Fruit fly (Drosophila melanogaster) whole organism, prepupa: ENCODE results near the gene CG32137.
A peak's percentile ranks its signal among the peaks of the same experiment; 100 is the strongest.

Source experiments
- Blimp-1 ChIP-seq: fragments of 200-800 bp; sonication (Bioruptor generic); optimal IDR thresholded peaks from 3 replicates; lab custom pipeline; 2017; ENCODE audit warnings: missing biosample characterization, missing genetic modification characterization, mild to moderate bottlenecking, moderate library complexity, missing genetic modification reagents
- CG10631 ChIP-seq: fragments of 200-800 bp; sonication (Bioruptor generic); optimal IDR thresholded peaks from 2 replicates; lab custom pipeline; 2016; ENCODE audit warnings: missing biosample characterization, missing genetic modification characterization
- CG10669 ChIP-seq: fragments of 200-800 bp; sonication (Bioruptor generic); optimal IDR thresholded peaks from 3 replicates; lab custom pipeline; 2018; ENCODE audit warnings: missing biosample characterization, mild to moderate bottlenecking, missing genetic modification characterization, moderate library complexity
- CG11294 ChIP-seq: fragments of 200-800 bp; sonication (Bioruptor generic); IDR thresholded peaks from 2 replicates; pipeline ENCODE4 v1.3.6; 2022; ENCODE audit warnings: missing biosample characterization, missing genetic modification characterization
- CG11762 ChIP-seq: fragments of 200-800 bp; sonication (Bioruptor generic); optimal IDR thresholded peaks from 3 replicates; lab custom pipeline; 2016; ENCODE audit warnings: missing biosample characterization, missing genetic modification characterization; ENCODE audit not compliant: insufficient read depth
- CG11902 ChIP-seq: fragments of 200-800 bp; sonication (Bioruptor generic); optimal IDR thresholded peaks from 3 replicates; lab custom pipeline; 2016; ENCODE audit warnings: missing biosample characterization, missing genetic modification characterization
- CG15336 ChIP-seq: fragments of 200-800 bp; sonication (Bioruptor generic); IDR thresholded peaks from 2 replicates; pipeline ENCODE4 v1.3.6; 2022; ENCODE audit warnings: missing biosample characterization, missing genetic modification characterization
- CG1621 ChIP-seq: fragments of 200-800 bp; sonication (Bioruptor generic); optimal IDR thresholded peaks from 3 replicates; lab custom pipeline; 2018; ENCODE audit warnings: missing biosample characterization, mild to moderate bottlenecking, missing genetic modification characterization
- CG16779 ChIP-seq: fragments of 200-800 bp; sonication (Bioruptor generic); optimal IDR thresholded peaks from 3 replicates; lab custom pipeline; 2017; ENCODE audit warnings: missing biosample characterization, mild to moderate bottlenecking, missing genetic modification characterization
- CG3032 ChIP-seq: fragments of 200-800 bp; optimal IDR thresholded peaks from 2 replicates; lab custom pipeline; 2019; ENCODE audit warnings: missing biosample characterization, mild to moderate bottlenecking, missing genetic modification characterization, moderate library complexity
- CG31627 ChIP-seq: fragments of 200-800 bp; sonication (Bioruptor generic); optimal IDR thresholded peaks from 3 replicates; lab custom pipeline; 2016; ENCODE audit warnings: missing biosample characterization, missing genetic modification characterization
- CG32006 ChIP-seq: fragments of 200-800 bp; sonication (Bioruptor generic); optimal IDR thresholded peaks from 3 replicates; lab custom pipeline; 2017; ENCODE audit warnings: missing biosample characterization, mild to moderate bottlenecking, missing genetic modification characterization
- CG34406 ChIP-seq: fragments of 200-800 bp; sonication (Bioruptor generic); optimal IDR thresholded peaks from 3 replicates; lab custom pipeline; 2016; ENCODE audit warnings: missing biosample characterization, missing genetic modification characterization
- CG3919 ChIP-seq: fragments of 200-800 bp; sonication (Bioruptor generic); optimal IDR thresholded peaks from 3 replicates; lab custom pipeline; 2016; ENCODE audit warnings: missing biosample characterization, missing genetic modification characterization
- CG6163 ChIP-seq: fragments of 200-800 bp; sonication (Bioruptor generic); IDR thresholded peaks from 3 replicates; pipeline ENCODE4 v1.3.6; 2022; ENCODE audit warnings: missing biosample characterization, missing genetic modification characterization
- CG6276 ChIP-seq: fragments of 200-800 bp; sonication (Bioruptor generic); optimal IDR thresholded peaks from 2 replicates; lab custom pipeline; 2017; ENCODE audit warnings: missing biosample characterization, mild to moderate bottlenecking, missing genetic modification characterization
- CG6808 ChIP-seq: fragments of 200-800 bp; sonication (Bioruptor generic); optimal IDR thresholded peaks from 3 replicates; lab custom pipeline; 2017; ENCODE audit warnings: missing biosample characterization, missing genetic modification characterization, mild to moderate bottlenecking, moderate library complexity, missing genetic modification reagents
- CG6854 ChIP-seq: fragments of 200-800 bp; sonication (Bioruptor generic); optimal IDR thresholded peaks from 2 replicates; lab custom pipeline; 2017; ENCODE audit warnings: missing biosample characterization, mild to moderate bottlenecking, missing genetic modification characterization
- CG7368 ChIP-seq: fragments of 200-800 bp; sonication (Bioruptor generic); optimal IDR thresholded peaks from 3 replicates; lab custom pipeline; 2016; ENCODE audit warnings: missing biosample characterization, missing genetic modification characterization
- CG8119 ChIP-seq: fragments of 200-800 bp; sonication (Bioruptor generic); IDR thresholded peaks from 3 replicates; pipeline ENCODE4 v1.3.6; 2022; ENCODE audit warnings: missing biosample characterization, missing genetic modification characterization
- CG8319 ChIP-seq: fragments of 200-800 bp; sonication (Bioruptor generic); optimal IDR thresholded peaks from 3 replicates; lab custom pipeline; 2016; ENCODE audit warnings: missing biosample characterization, missing genetic modification characterization
- CG8632 ChIP-seq: fragments of 200-800 bp; sonication (Bioruptor generic); optimal IDR thresholded peaks from 3 replicates; lab custom pipeline; 2016; ENCODE audit warnings: missing biosample characterization, missing genetic modification characterization
- CG9139 ChIP-seq: fragments of 200-800 bp; sonication (Bioruptor generic); optimal IDR thresholded peaks from 3 replicates; lab custom pipeline; 2017; ENCODE audit warnings: missing biosample characterization, mild to moderate bottlenecking, missing genetic modification characterization
- Eip75B ChIP-seq: fragments of 200-800 bp; sonication (Bioruptor generic); optimal IDR thresholded peaks from 3 replicates; lab custom pipeline; 2016; ENCODE audit warnings: missing biosample characterization, missing genetic modification characterization
- Eip78C ChIP-seq: fragments of 200-800 bp; sonication (Bioruptor generic); peaks from one replicate; lab custom pipeline; 2016; ENCODE audit warnings: missing biosample characterization, missing genetic modification characterization
- Eip93F ChIP-seq: fragments of 200-800 bp; sonication (Bioruptor generic); optimal IDR thresholded peaks from 2 replicates; lab custom pipeline; 2016; ENCODE audit warnings: missing biosample characterization, mild to moderate bottlenecking, missing genetic modification characterization
- Ets21C ChIP-seq: fragments of 200-800 bp; sonication (Bioruptor generic); optimal IDR thresholded peaks from 3 replicates; lab custom pipeline; 2016; ENCODE audit warnings: missing biosample characterization, missing genetic modification characterization
- Ets96B ChIP-seq: fragments of 200-800 bp; optimal IDR thresholded peaks from 2 replicates; lab custom pipeline; 2019; ENCODE audit warnings: missing biosample characterization, mild to moderate bottlenecking, missing genetic modification characterization, moderate library complexity
- Gug ChIP-seq: fragments of 200-800 bp; sonication (Bioruptor generic); IDR thresholded peaks from 2 replicates; pipeline ENCODE4 v1.3.6; 2022; ENCODE audit warnings: missing biosample characterization, missing genetic modification characterization
- Hr38 ChIP-seq: sonication (Bioruptor generic); optimal IDR thresholded peaks from 2 replicates; lab custom pipeline; 2016; ENCODE audit warnings: missing biosample characterization, missing genetic modification characterization
- Hr4 ChIP-seq: fragments of 200-800 bp; sonication (Bioruptor generic); optimal IDR thresholded peaks from 3 replicates; lab custom pipeline; 2016; ENCODE audit warnings: missing biosample characterization, missing genetic modification characterization
- Lpt ChIP-seq: fragments of 200-800 bp; sonication (Bioruptor generic); optimal IDR thresholded peaks from 3 replicates; lab custom pipeline; 2016; ENCODE audit warnings: missing biosample characterization, missing genetic modification characterization
- OdsH ChIP-seq: fragments of 200-800 bp; sonication (Bioruptor generic); optimal IDR thresholded peaks from 3 replicates; lab custom pipeline; 2016; ENCODE audit warnings: missing biosample characterization, missing genetic modification characterization
- Smox ChIP-seq: fragments of 200-800 bp; sonication (Bioruptor generic); optimal IDR thresholded peaks from 3 replicates; lab custom pipeline; 2016; ENCODE audit warnings: missing biosample characterization, missing genetic modification characterization
- Sox15 ChIP-seq: fragments of 200-800 bp; sonication (Bioruptor generic); optimal IDR thresholded peaks from 3 replicates; lab custom pipeline; 2016; ENCODE audit warnings: missing biosample characterization, missing genetic modification characterization
- achi ChIP-seq: fragments of 200-800 bp; sonication (Bioruptor generic); optimal IDR thresholded peaks from 3 replicates; lab custom pipeline; 2016; ENCODE audit warnings: missing biosample characterization, missing genetic modification characterization
- acj6 ChIP-seq: fragments of 200-800 bp; sonication (Bioruptor generic); optimal IDR thresholded peaks from 3 replicates; lab custom pipeline; 2016; ENCODE audit warnings: missing biosample characterization, missing genetic modification characterization
- cyc ChIP-seq: fragments of 200-800 bp; sonication (Bioruptor generic); optimal IDR thresholded peaks from 3 replicates; lab custom pipeline; 2016; ENCODE audit warnings: missing biosample characterization, missing genetic modification characterization
- dac ChIP-seq: fragments of 200-800 bp; sonication (Bioruptor generic); optimal IDR thresholded peaks from 2 replicates; lab custom pipeline; 2017; ENCODE audit warnings: missing biosample characterization, mild to moderate bottlenecking, missing genetic modification characterization
- eg ChIP-seq: fragments of 200-800 bp; sonication (Bioruptor generic); IDR thresholded peaks from 3 replicates; pipeline ENCODE4 v1.3.6; 2022; ENCODE audit warnings: missing biosample characterization, missing genetic modification characterization
- fd85E ChIP-seq: fragments of 200-800 bp; sonication (Bioruptor generic); optimal IDR thresholded peaks from 3 replicates; lab custom pipeline; 2016; ENCODE audit warnings: missing biosample characterization, missing genetic modification characterization
- fkh ChIP-seq: fragments of 200-800 bp; sonication (Bioruptor generic); optimal IDR thresholded peaks from 3 replicates; lab custom pipeline; 2017; ENCODE audit warnings: missing biosample characterization, mild to moderate bottlenecking, missing genetic modification characterization, moderate library complexity
- net ChIP-seq: fragments of 200-800 bp; sonication (Bioruptor generic); optimal IDR thresholded peaks from 3 replicates; lab custom pipeline; 2016; ENCODE audit warnings: missing biosample characterization, missing genetic modification characterization
- pdm3 ChIP-seq: fragments of 200-800 bp; sonication (Bioruptor generic); optimal IDR thresholded peaks from 3 replicates; lab custom pipeline; 2016; ENCODE audit warnings: missing biosample characterization, missing genetic modification characterization
- salr ChIP-seq, 2 experiments: fragments of 200-800 bp; sonication (Bioruptor generic); optimal IDR thresholded peaks; 3 replicates each; lab custom pipeline; 2016 to 2018; ENCODE audit warnings: missing biosample characterization in 2 of 2, missing genetic modification characterization in 2 of 2, mild to moderate bottlenecking in 1 of 2
- ss ChIP-seq, 2 experiments: fragments of 200-800 bp; sonication (Bioruptor generic); optimal IDR thresholded peaks; 2 replicates in 1 of 2; 3 replicates in 1 of 2; lab custom pipeline; 2017 to 2018; ENCODE audit warnings: mild to moderate bottlenecking in 2 of 2, missing biosample characterization in 2 of 2, missing genetic modification characterization in 2 of 2, moderate library complexity in 1 of 2
- svp ChIP-seq: fragments of 200-800 bp; sonication (Bioruptor generic); peaks from one replicate; lab custom pipeline; 2016; ENCODE audit warnings: missing biosample characterization, missing genetic modification characterization
- topi ChIP-seq: fragments of 200-800 bp; sonication (Bioruptor generic); optimal IDR thresholded peaks from 3 replicates; lab custom pipeline; 2016; ENCODE audit warnings: missing biosample characterization, missing genetic modification characterization
- vri ChIP-seq: fragments of 200-800 bp; sonication (Bioruptor generic); optimal IDR thresholded peaks from 3 replicates; lab custom pipeline; 2016; ENCODE audit warnings: missing biosample characterization, mild to moderate bottlenecking, missing genetic modification characterization

CG32137 gene

dm6 chr3L:14004041-14004407, 65.0 kb downstream of the CG32137 start (continued):
- TF ChIP-seq Blimp-1 (GFP tag; lab: Kevin White, UChicago) (peak; percentile 96), fd85E (GFP tag; lab: Kevin White, UChicago) (peak; percentile 4), CG8119 (GFP tag; lab: Robert Waterston, UW) (no peak), CG6163 (GFP tag; lab: Robert Waterston, UW) (peak; percentile 95), dac (GFP tag; lab: Kevin White, UChicago) (peak; percentile 21), achi (GFP tag; lab: Kevin White, UChicago) (no peak), CG11762 (no peak), CG9139 (peak; percentile 26)
- TF ChIP-seq, all 60 proteins: peak for 22

- TF ChIP-seq Gug (GFP tag; lab: Robert Waterston, UW): peak; percentile 97
- peak; percentile 97 for TF ChIP-seq Smox (GFP tag; lab: Kevin White, UChicago)
- peak; percentile 96 to 99 for TF ChIP-seq salr (GFP tag; optimal IDR thresholded peaks at IDR 0.05; lab: Kevin White, UChicago)
- peak; percentile 98 for TF ChIP-seq CG10669 (GFP tag; lab: Kevin White, UChicago)
- TF ChIP-seq Blimp-1 (GFP tag; lab: Kevin White, UChicago): peak; percentile 79
- TF ChIP-seq ss (GFP tag; optimal IDR thresholded peaks at IDR 0.05; lab: Kevin White, UChicago): peak; percentile 92 to 96
- TF ChIP-seq CG8319: peak; percentile 98
- TF ChIP-seq CG6163 (GFP tag; lab: Robert Waterston, UW): peak; percentile 99
- peak; percentile 90 for TF ChIP-seq CG9139
- TF ChIP-seq CG6808 (GFP tag; lab: Kevin White, UChicago): peak; percentile 95
- peak; percentile 99 for TF ChIP-seq CG15336
- peak; percentile 97 for TF ChIP-seq CG8632
- TF ChIP-seq Lpt (GFP tag; lab: Kevin White, UChicago): peak; percentile 99
- peak; percentile 99 for TF ChIP-seq CG11902 (GFP tag; lab: Kevin White, UChicago)
- peak; percentile 98 for TF ChIP-seq topi (GFP tag; lab: Kevin White, UChicago)
- TF ChIP-seq CG32006 (GFP tag; lab: Kevin White, UChicago): peak; percentile 100
- TF ChIP-seq CG10631 (GFP tag; lab: Kevin White, UChicago): peak; percentile 98
- TF ChIP-seq Ets21C: peak; percentile 97
- peak; percentile 99 for TF ChIP-seq CG31627 (GFP tag; lab: Kevin White, UChicago)
- peak; percentile 99 for TF ChIP-seq dac (GFP tag; lab: Kevin White, UChicago)
- peak; percentile 94 for TF ChIP-seq CG3032 (tag; lab: Kevin White, UChicago)
- TF ChIP-seq CG8119 (GFP tag; lab: Robert Waterston, UW): peak; percentile 99
- TF ChIP-seq Hr4 (GFP tag; lab: Kevin White, UChicago): peak; percentile 99
- TF ChIP-seq Eip75B (GFP tag; lab: Kevin White, UChicago): peak; percentile 99
- TF ChIP-seq svp: peak; percentile 99
- peak; percentile 97 for TF ChIP-seq CG16779 (tag; lab: Kevin White, UChicago)
- TF ChIP-seq OdsH (GFP tag; lab: Kevin White, UChicago): peak; percentile 99
- peak; percentile 99 for TF ChIP-seq cyc
- peak; percentile 92 for TF ChIP-seq fd85E (GFP tag; lab: Kevin White, UChicago)
- peak; percentile 98 for TF ChIP-seq Sox15 (GFP tag; lab: Kevin White, UChicago)
- peak; percentile 98 for TF ChIP-seq Ets96B (tag; lab: Kevin White, UChicago)
- peak; percentile 99 for TF ChIP-seq CG3919 (GFP tag; lab: Kevin White, UChicago)
- TF ChIP-seq CG6276 (GFP tag; lab: Kevin White, UChicago): peak; percentile 98
- TF ChIP-seq net (GFP tag; lab: Kevin White, UChicago): peak; percentile 99
- peak; percentile 98 for TF ChIP-seq CG34406 (GFP tag; lab: Kevin White, UChicago)
- peak; percentile 99 for TF ChIP-seq acj6 (GFP tag; lab: Kevin White, UChicago)
- peak; percentile 92 for TF ChIP-seq CG6854 (GFP tag; lab: Kevin White, UChicago)
- TF ChIP-seq Hr38 (GFP tag; lab: Kevin White, UChicago): peak; percentile 98
- peak; percentile 99 for TF ChIP-seq eg (GFP tag; lab: Robert Waterston, UW)
- TF ChIP-seq CG1621 (tag; lab: Kevin White, UChicago): peak; percentile 96
- peak; percentile 98 for TF ChIP-seq achi (GFP tag; lab: Kevin White, UChicago)
- TF ChIP-seq Eip93F (GFP tag; lab: Kevin White, UChicago): peak; percentile 94
- peak; percentile 98 for TF ChIP-seq CG7368
- peak; percentile 99 for TF ChIP-seq pdm3 (GFP tag; lab: Kevin White, UChicago)
- peak; percentile 97 for TF ChIP-seq vri (GFP tag; lab: Kevin White, UChicago)
- TF ChIP-seq Eip78C: peak; percentile 100
- peak; percentile 98 for TF ChIP-seq CG11294 (GFP tag; lab: Robert Waterston, UW)
- TF ChIP-seq fkh (GFP tag; lab: Kevin White, UChicago): peak; percentile 89
These were observed 66.0 kb downstream of the CG32137 start for dm6 chr3L:14004963-14005458.
